Fruit fly (Drosophila melanogaster): Measurements from ENCODE around the gene endos.

The endos gene

DNA sequence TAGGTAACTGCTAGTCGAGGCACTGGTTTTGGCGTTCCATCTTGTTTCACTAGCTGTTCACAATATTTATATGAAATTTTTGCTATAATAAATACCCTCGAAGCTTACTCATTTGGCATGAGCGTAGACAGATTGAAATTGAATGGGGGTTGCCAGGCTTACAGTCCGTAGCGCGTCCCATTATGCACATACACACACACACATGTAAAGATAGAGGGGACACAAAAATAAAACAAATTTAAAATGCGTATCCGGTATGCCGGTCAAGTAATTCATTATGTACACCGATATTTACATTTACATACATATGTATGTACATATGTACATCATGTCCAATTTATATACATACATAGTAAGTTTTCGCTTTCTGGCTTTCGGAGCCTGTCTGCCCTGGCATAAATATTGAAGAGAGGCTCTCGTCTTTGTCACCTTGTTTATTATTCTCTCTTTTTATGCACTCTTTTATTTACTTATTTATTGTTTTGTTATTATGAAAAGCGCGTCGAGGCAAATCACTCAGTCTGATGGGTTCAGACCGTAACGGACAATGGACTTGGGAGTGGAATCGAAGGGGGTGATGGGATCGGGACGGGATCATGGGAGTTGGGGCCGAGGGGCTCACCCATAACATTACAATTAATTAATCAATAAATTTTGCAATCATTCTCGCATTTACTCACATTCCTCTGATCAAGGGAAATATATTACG lies 27.9 kb upstream of the endos start (continued):
- peak; percentile 49 for TF ChIP-seq CG9139 (GFP tag; optimal IDR thresholded peaks at IDR 0.05)
- peak; percentile 36 for TF ChIP-seq lz (GFP tag; optimal IDR thresholded peaks at IDR 0.05)
- peak; percentile 53 for TF ChIP-seq esn (GFP tag; optimal IDR thresholded peaks at IDR 0.05)
- no peak for TF ChIP-seq Sox14 (GFP tag; optimal IDR thresholded peaks at IDR 0.05)
- TF ChIP-seq acj6 (GFP tag; optimal IDR thresholded peaks at IDR 0.05) = peak; percentile 43
- no peak for TF ChIP-seq Smox (GFP tag; optimal IDR thresholded peaks at IDR 0.05)
- peak; percentile 8 for TF ChIP-seq spab (GFP tag; optimal IDR thresholded peaks at IDR 0.05)
- TF ChIP-seq vri (GFP tag; optimal IDR thresholded peaks at IDR 0.05) = no peak
- peak; percentile 34 for TF ChIP-seq CG10669 (GFP tag; optimal IDR thresholded peaks at IDR 0.05)

DNA sequence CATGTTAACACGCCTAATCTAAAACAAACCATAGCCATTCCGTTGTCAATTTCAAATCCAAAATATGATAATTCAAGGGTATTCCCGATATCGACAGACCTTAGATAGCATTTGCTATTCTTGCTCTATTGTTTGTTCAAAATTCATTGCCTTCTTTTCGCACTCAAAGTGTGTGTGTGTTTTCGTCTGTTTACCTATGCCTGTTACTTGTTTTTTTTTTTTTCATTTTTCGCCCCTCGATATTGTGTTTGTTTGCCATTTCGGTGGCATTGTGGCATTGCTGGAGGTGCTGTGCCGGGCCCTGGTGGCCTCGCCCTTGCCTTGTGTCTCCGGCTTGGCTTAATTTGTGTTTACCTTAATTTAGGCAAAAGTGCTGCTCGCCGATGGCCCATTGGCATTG lies 25.3 kb upstream of the endos start:
- TF ChIP-seq topi (GFP tag; optimal IDR thresholded peaks at IDR 0.05) = no peak
- no peak for TF ChIP-seq CG6808 (GFP tag; optimal IDR thresholded peaks at IDR 0.05)
- peak; percentile 74 for TF ChIP-seq fkh (GFP tag; optimal IDR thresholded peaks at IDR 0.05)
- no peak for TF ChIP-seq CG8319 (GFP tag; optimal IDR thresholded peaks at IDR 0.05)
- no peak for TF ChIP-seq net (GFP tag; optimal IDR thresholded peaks at IDR 0.05)
- no peak for TF ChIP-seq CG3032 (tag; optimal IDR thresholded peaks at IDR 0.05)

DNA sequence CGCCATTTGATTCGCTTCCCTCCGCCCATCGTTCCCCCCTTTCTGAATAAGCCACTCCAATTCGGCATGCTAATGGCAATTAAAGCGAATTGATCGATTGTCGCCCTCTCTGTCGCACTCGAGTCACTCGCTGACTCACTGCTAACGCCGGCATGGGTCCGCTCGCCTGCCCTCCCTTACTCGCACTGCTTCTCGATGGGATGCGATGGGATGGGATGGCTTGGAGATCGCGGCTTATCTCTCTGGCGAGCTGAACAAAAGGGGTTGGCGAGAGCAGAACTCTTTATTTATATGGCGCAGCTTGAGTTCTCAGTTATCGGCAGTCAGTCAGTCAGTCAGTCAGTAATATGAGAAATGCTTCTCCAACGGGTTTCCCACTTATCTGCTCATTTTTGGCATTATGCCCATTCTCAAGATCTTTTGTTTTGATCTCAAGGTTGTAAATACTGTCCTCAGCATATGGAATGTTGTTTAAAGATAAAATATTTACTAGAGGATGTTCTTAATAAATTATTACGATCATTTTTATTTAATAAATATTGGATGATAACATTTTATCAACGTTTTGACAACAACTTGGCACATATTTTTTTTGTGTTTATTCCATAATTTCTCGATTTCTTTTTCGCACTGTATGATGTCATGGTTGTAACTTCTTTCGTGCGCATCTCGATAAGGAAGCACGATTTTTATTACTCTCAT lies 24.5 kb upstream of the endos start:
- TF ChIP-seq CG3032 (tag; optimal IDR thresholded peaks at IDR 0.05) = no peak
- no peak for TF ChIP-seq CG8319 (GFP tag; optimal IDR thresholded peaks at IDR 0.05)
- no peak for TF ChIP-seq dsx (GFP tag; optimal IDR thresholded peaks at IDR 0.05; ENCODE audit: poor library complexity, severe bottlenecking)
- no peak for TF ChIP-seq Hr38 (GFP tag; optimal IDR thresholded peaks at IDR 0.05)
- TF ChIP-seq Gug (GFP tag; IDR thresholded peaks at IDR 0.05) = no peak
- TF ChIP-seq CG32006 (GFP tag; optimal IDR thresholded peaks at IDR 0.05) = no peak
- TF ChIP-seq Sox14 (GFP tag; optimal IDR thresholded peaks at IDR 0.05) = no peak
- peak; percentile 10 for TF ChIP-seq lz (GFP tag; optimal IDR thresholded peaks at IDR 0.05)
- TF ChIP-seq Ets96B (tag; optimal IDR thresholded peaks at IDR 0.05) = no peak
- no peak for TF ChIP-seq Lpt (GFP tag; optimal IDR thresholded peaks at IDR 0.05)
- no peak for TF ChIP-seq CG15336 (GFP tag; IDR thresholded peaks at IDR 0.05)
- TF ChIP-seq CG3919 (GFP tag; optimal IDR thresholded peaks at IDR 0.05) = no peak
- TF ChIP-seq fd85E (GFP tag; optimal IDR thresholded peaks at IDR 0.05) = no peak
- peak; percentile 15 for TF ChIP-seq OdsH (GFP tag; optimal IDR thresholded peaks at IDR 0.05)
- TF ChIP-seq acj6 (GFP tag; optimal IDR thresholded peaks at IDR 0.05) = no peak
- TF ChIP-seq spab (GFP tag; optimal IDR thresholded peaks at IDR 0.05) = no peak
- TF ChIP-seq topi (GFP tag; optimal IDR thresholded peaks at IDR 0.05) = peak; percentile 30
- TF ChIP-seq dac (GFP tag; optimal IDR thresholded peaks at IDR 0.05) = no peak
- TF ChIP-seq salr (GFP tag; optimal IDR thresholded peaks at IDR 0.05) = no peak
- TF ChIP-seq fkh (GFP tag; optimal IDR thresholded peaks at IDR 0.05) = peak; percentile 29
- TF ChIP-seq CG11294 (GFP tag; IDR thresholded peaks at IDR 0.05) = no peak
- TF ChIP-seq CG9139 (GFP tag; optimal IDR thresholded peaks at IDR 0.05) = no peak
- TF ChIP-seq Hr4 (GFP tag; optimal IDR thresholded peaks at IDR 0.05) = no peak
- peak; percentile 34 for TF ChIP-seq esn (GFP tag; optimal IDR thresholded peaks at IDR 0.05)
- TF ChIP-seq CG11762 (GFP tag; optimal IDR thresholded peaks at IDR 0.05; ENCODE audit: insufficient read depth) = no peak
- TF ChIP-seq CG4318 (GFP tag; optimal IDR thresholded peaks at IDR 0.05) = no peak
- TF ChIP-seq eg (GFP tag; IDR thresholded peaks at IDR 0.05) = no peak
- TF ChIP-seq Blimp-1 (GFP tag; optimal IDR thresholded peaks at IDR 0.05) = no peak
- TF ChIP-seq Eip78C (GFP tag) = peak; percentile 80
- no peak for TF ChIP-seq CG8119 (GFP tag; IDR thresholded peaks at IDR 0.05)
- peak; percentile 44 for TF ChIP-seq Smox (GFP tag; optimal IDR thresholded peaks at IDR 0.05)
- peak; percentile 7 for TF ChIP-seq CG10631 (GFP tag; optimal IDR thresholded peaks at IDR 0.05)
- TF ChIP-seq Sox102F (GFP tag; optimal IDR thresholded peaks at IDR 0.05) = peak; percentile 53
- no peak for TF ChIP-seq Eip93F (GFP tag; optimal IDR thresholded peaks at IDR 0.05)
- no peak for TF ChIP-seq CG11902 (GFP tag; optimal IDR thresholded peaks at IDR 0.05)
- TF ChIP-seq fd59A (GFP tag; optimal IDR thresholded peaks at IDR 0.05) = no peak
- TF ChIP-seq CG6854 (GFP tag; optimal IDR thresholded peaks at IDR 0.05) = no peak
- no peak for TF ChIP-seq cyc (GFP tag; optimal IDR thresholded peaks at IDR 0.05)
- no peak for TF ChIP-seq CG16779 (tag; optimal IDR thresholded peaks at IDR 0.05)
- no peak for TF ChIP-seq Sox15 (GFP tag; optimal IDR thresholded peaks at IDR 0.05)
- no peak for TF ChIP-seq vri (GFP tag; optimal IDR thresholded peaks at IDR 0.05)

All from whole organism, prepupa.